Fruit fly (Drosophila melanogaster) whole organism, embryonic: ENCODE measurements around the gene PpD6.
A peak's percentile ranks its signal among the peaks of the same experiment; 100 is the strongest.

Experiments used
- Atf-2 ChIP-seq: fragments of 200-800 bp; sonication (Bioruptor generic); optimal IDR thresholded peaks from 2 replicates; lab custom pipeline; 2016; ENCODE audit warnings: missing biosample characterization, missing genetic modification characterization
- B-H2 ChIP-seq: fragments of 200-800 bp; sonication (Bioruptor generic); optimal IDR thresholded peaks from 2 replicates; lab custom pipeline; 2018; ENCODE audit warnings: missing biosample characterization, mild to moderate bottlenecking, missing genetic modification characterization
- CG1024 ChIP-seq: fragments of 200-800 bp; sonication (Bioruptor generic); IDR thresholded peaks from 2 replicates; pipeline ENCODE4 v1.3.6; 2022; ENCODE audit warnings: missing biosample characterization, missing genetic modification characterization
- CG10462 ChIP-seq: fragments of 200-800 bp; sonication (Bioruptor generic); optimal IDR thresholded peaks from 2 replicates; lab custom pipeline; 2016; ENCODE audit warnings: missing biosample characterization, missing genetic modification characterization
- CG11247 ChIP-seq: fragments of 200-800 bp; sonication (Bioruptor generic); IDR thresholded peaks from 2 replicates; pipeline ENCODE4 v1.3.6; 2022; ENCODE audit warnings: missing biosample characterization, missing genetic modification characterization
- CG11504 ChIP-seq: fragments of 200-800 bp; sonication (Bioruptor generic); optimal IDR thresholded peaks from 3 replicates; lab custom pipeline; 2019; ENCODE audit warnings: missing biosample characterization, mild to moderate bottlenecking, missing genetic modification characterization, moderate library complexity
- CG12299 ChIP-seq: fragments of 200-800 bp; sonication (Bioruptor generic); optimal IDR thresholded peaks from 2 replicates; lab custom pipeline; 2018; ENCODE audit warnings: missing biosample characterization, mild to moderate bottlenecking, missing genetic modification characterization
- CG12769 ChIP-seq: fragments of 200-800 bp; sonication (Bioruptor generic); optimal IDR thresholded peaks from 2 replicates; lab custom pipeline; 2019; ENCODE audit warnings: missing biosample characterization, mild to moderate bottlenecking, missing genetic modification characterization, moderate library complexity
- CG13123 ChIP-seq: fragments of 200-800 bp; sonication (Bioruptor generic); optimal IDR thresholded peaks from 2 replicates; lab custom pipeline; 2016; ENCODE audit warnings: missing biosample characterization, missing genetic modification characterization
- CG13296 ChIP-seq: fragments of 200-800 bp; sonication (Bioruptor generic); optimal IDR thresholded peaks from 3 replicates; lab custom pipeline; 2018; ENCODE audit warnings: missing biosample characterization, mild to moderate bottlenecking, missing genetic modification characterization
- CG13624 ChIP-seq: fragments of 200-800 bp; sonication (Bioruptor generic); optimal IDR thresholded peaks from 2 replicates; lab custom pipeline; 2016; ENCODE audit warnings: missing biosample characterization, missing genetic modification characterization
- CG17186 ChIP-seq: fragments of 200-800 bp; sonication (Bioruptor generic); optimal IDR thresholded peaks from 3 replicates; lab custom pipeline; 2017; ENCODE audit warnings: missing biosample characterization, missing genetic modification reagents, missing genetic modification characterization
- CG17361 ChIP-seq: fragments of 200-800 bp; sonication (Bioruptor generic); IDR thresholded peaks from 3 replicates; pipeline ENCODE4 v1.3.6; 2022; ENCODE audit warnings: missing biosample characterization, missing genetic modification characterization
- CG18011 ChIP-seq: fragments of 200-800 bp; sonication (Bioruptor generic); optimal IDR thresholded peaks from 2 replicates; lab custom pipeline; 2017; ENCODE audit warnings: missing biosample characterization, missing genetic modification characterization, mild to moderate bottlenecking, moderate library complexity, missing genotype
- CG30403 ChIP-seq: fragments of 200-800 bp; sonication (Bioruptor generic); optimal IDR thresholded peaks from 3 replicates; lab custom pipeline; 2016; ENCODE audit warnings: missing biosample characterization, missing genetic modification characterization
- CG33557 ChIP-seq: fragments of 200-800 bp; sonication (Bioruptor generic); optimal IDR thresholded peaks from 2 replicates; lab custom pipeline; 2019; ENCODE audit warnings: missing biosample characterization, mild to moderate bottlenecking, missing genetic modification characterization, moderate library complexity
- CG42726 ChIP-seq: fragments of 200-800 bp; sonication (Bioruptor generic); IDR thresholded peaks from 2 replicates; pipeline ENCODE4 v1.3.6; 2022; ENCODE audit warnings: missing biosample characterization, missing genetic modification characterization; ENCODE audit not compliant: partially characterized antibody
- CG4328 ChIP-seq: fragments of 200-800 bp; sonication (Bioruptor generic); optimal IDR thresholded peaks from 3 replicates; lab custom pipeline; 2017; ENCODE audit warnings: missing biosample characterization, missing genetic modification reagents, missing genetic modification characterization
- CG4424 ChIP-seq: fragments of 200-800 bp; sonication (Bioruptor generic); optimal IDR thresholded peaks from 3 replicates; lab custom pipeline; 2016; ENCODE audit warnings: missing biosample characterization, missing genetic modification characterization
- CrebB ChIP-seq: fragments of 200-800 bp; sonication (Bioruptor generic); optimal IDR thresholded peaks from 3 replicates; lab custom pipeline; 2018; ENCODE audit warnings: missing biosample characterization, mild to moderate bottlenecking, missing genetic modification characterization
- Dad ChIP-seq: fragments of 200-800 bp; sonication (Bioruptor generic); optimal IDR thresholded peaks from 3 replicates; lab custom pipeline; 2016; ENCODE audit warnings: missing biosample characterization, missing genetic modification characterization
- Dek ChIP-seq: fragments of 200-800 bp; sonication (Bioruptor generic); optimal IDR thresholded peaks from 3 replicates; lab custom pipeline; 2019; ENCODE audit warnings: missing biosample characterization, mild to moderate bottlenecking, missing genetic modification characterization, moderate library complexity
- Dip3 ChIP-seq: fragments of 200-800 bp; sonication (Bioruptor generic); optimal IDR thresholded peaks from 3 replicates; lab custom pipeline; 2016; ENCODE audit warnings: missing biosample characterization, missing genetic modification characterization
- Doc3 ChIP-seq: fragments of 200-800 bp; sonication (Bioruptor generic); IDR thresholded peaks from 3 replicates; pipeline ENCODE4 v1.3.6; 2022; ENCODE audit warnings: missing biosample characterization, missing genetic modification characterization; ENCODE audit not compliant: partially characterized antibody
- E2f2 ChIP-seq: fragments of 200-800 bp; sonication (Bioruptor generic); IDR thresholded peaks from 2 replicates; pipeline ENCODE4 v1.3.6; 2022; ENCODE audit warnings: missing biosample characterization, missing genetic modification characterization
- HHEX ChIP-seq: fragments of 200-800 bp; sonication (Bioruptor generic); optimal IDR thresholded peaks from 3 replicates; lab custom pipeline; 2017; ENCODE audit warnings: missing biosample characterization, mild to moderate bottlenecking, missing genetic modification characterization, missing genetic modification reagents
- HmgD ChIP-seq: fragments of 200-800 bp; sonication (Bioruptor generic); optimal IDR thresholded peaks from 3 replicates; lab custom pipeline; 2016; ENCODE audit warnings: missing biosample characterization, missing genetic modification characterization
- Hmr ChIP-seq: fragments of 200-800 bp; sonication (Bioruptor generic); optimal IDR thresholded peaks from 3 replicates; lab custom pipeline; 2017; ENCODE audit warnings: mild to moderate bottlenecking, missing biosample characterization, missing genetic modification reagents, missing genetic modification characterization
- MESR4 ChIP-seq: fragments of 200-800 bp; sonication (Bioruptor generic); optimal IDR thresholded peaks from 2 replicates; lab custom pipeline; 2018; ENCODE audit warnings: missing biosample characterization, mild to moderate bottlenecking, missing genetic modification characterization, moderate library complexity
- MTF-1 ChIP-seq: fragments of 200-800 bp; sonication (Bioruptor generic); optimal IDR thresholded peaks from 2 replicates; lab custom pipeline; 2018; ENCODE audit warnings: missing biosample characterization, mild to moderate bottlenecking, missing genetic modification characterization, borderline replicate concordance
- NC2β ChIP-seq: fragments of 200-800 bp; sonication (Bioruptor generic); optimal IDR thresholded peaks from 2 replicates; lab custom pipeline; 2016; ENCODE audit warnings: missing biosample characterization, missing genetic modification characterization
- cg ChIP-seq: fragments of 200-800 bp; sonication (Bioruptor generic); optimal IDR thresholded peaks from 3 replicates; lab custom pipeline; 2019; ENCODE audit warnings: missing biosample characterization, mild to moderate bottlenecking, missing genetic modification characterization, moderate library complexity
- ci ChIP-seq: fragments of 200-800 bp; sonication (Bioruptor generic); IDR thresholded peaks from 3 replicates; pipeline ENCODE4 v1.3.6; 2022; ENCODE audit warnings: missing biosample characterization, missing genetic modification characterization
- ewg ChIP-seq: fragments of 200-800 bp; sonication (Bioruptor generic); optimal IDR thresholded peaks from 3 replicates; lab custom pipeline; 2017; ENCODE audit warnings: mild to moderate bottlenecking, missing biosample characterization, missing genetic modification reagents, missing genetic modification characterization
- gfzf ChIP-seq: fragments of 200-800 bp; sonication (Bioruptor generic); optimal IDR thresholded peaks from 2 replicates; lab custom pipeline; 2016; ENCODE audit warnings: missing biosample characterization, mild to moderate bottlenecking, missing genetic modification characterization, moderate library complexity
- hth ChIP-seq: fragments of >200 bp; optimal IDR thresholded peaks from 2 replicates; lab custom pipeline; 2017; ENCODE audit warnings: inconsistent platforms
- kni ChIP-seq: fragments of 200-800 bp; sonication (Bioruptor generic); optimal IDR thresholded peaks from 3 replicates; lab custom pipeline; 2017; ENCODE audit warnings: mild to moderate bottlenecking, missing biosample characterization, missing genetic modification reagents, missing genetic modification characterization
- onecut ChIP-seq: fragments of 200-800 bp; sonication (Bioruptor generic); IDR thresholded peaks from 2 replicates; pipeline ENCODE4 v1.3.6; 2022; ENCODE audit warnings: missing biosample characterization, missing genetic modification characterization
- pho ChIP-seq: fragments of 200-800 bp; sonication (Bioruptor generic); optimal IDR thresholded peaks from 2 replicates; lab custom pipeline; 2016; ENCODE audit warnings: missing biosample characterization, missing genetic modification characterization
- row ChIP-seq: fragments of 200-800 bp; sonication (Bioruptor generic); IDR thresholded peaks from 3 replicates; pipeline ENCODE4 v1.3.6; 2022; ENCODE audit warnings: missing biosample characterization, missing genetic modification characterization
- shn ChIP-seq: fragments of 200-800 bp; sonication (Bioruptor generic); optimal IDR thresholded peaks from 3 replicates; lab custom pipeline; 2016; ENCODE audit warnings: missing biosample characterization, missing genetic modification characterization
- sima ChIP-seq: fragments of 200-800 bp; sonication (Bioruptor generic); optimal IDR thresholded peaks from 2 replicates; lab custom pipeline; 2016; ENCODE audit warnings: missing biosample characterization, missing genetic modification characterization
- sob ChIP-seq: fragments of 200-800 bp; sonication (Bioruptor generic); IDR thresholded peaks from 2 replicates; pipeline ENCODE4 v1.3.6; 2022; ENCODE audit warnings: missing biosample characterization, missing genetic modification characterization
- sqz ChIP-seq: fragments of 200-800 bp; sonication (Bioruptor generic); optimal IDR thresholded peaks from 3 replicates; lab custom pipeline; 2018; ENCODE audit warnings: missing biosample characterization, mild to moderate bottlenecking, missing genetic modification characterization
- sug ChIP-seq: fragments of 200-800 bp; optimal IDR thresholded peaks from 2 replicates; lab custom pipeline; 2019; ENCODE audit warnings: missing biosample characterization, mild to moderate bottlenecking, missing genetic modification characterization, moderate library complexity
- tgo ChIP-seq: fragments of 200-800 bp; sonication (Bioruptor generic); IDR thresholded peaks from 3 replicates; pipeline ENCODE4 v1.3.6; 2022; ENCODE audit warnings: missing biosample characterization, missing genetic modification characterization
- trem ChIP-seq: fragments of 200-800 bp; optimal IDR thresholded peaks from 3 replicates; lab custom pipeline; 2019; ENCODE audit warnings: missing biosample characterization, mild to moderate bottlenecking, missing genetic modification characterization, moderate library complexity
- twi ChIP-seq: fragments of 200-800 bp; optimal IDR thresholded peaks from 2 replicates; lab custom pipeline; 2019; ENCODE audit warnings: missing biosample characterization, mild to moderate bottlenecking, missing genetic modification characterization, moderate library complexity
- z ChIP-seq: fragments of 200-800 bp; sonication (Bioruptor generic); IDR thresholded peaks from 3 replicates; pipeline ENCODE4 v1.3.6; 2022; ENCODE audit warnings: missing biosample characterization, missing genetic modification characterization
- zen ChIP-seq: fragments of 200-800 bp; sonication (Bioruptor generic); optimal IDR thresholded peaks from 3 replicates; lab custom pipeline; 2018; ENCODE audit warnings: missing biosample characterization, mild to moderate bottlenecking, missing genetic modification characterization, moderate library complexity

Gene PpD6

dm6 chr2L:3158260-3159072, 49.0 kb downstream of the PpD6 start (continued):
- TF ChIP-seq cg (GFP tag; lab: Kevin White, UChicago) (no peak), onecut (GFP tag; lab: Robert Waterston, UW) (no peak), kni (peak; percentile 45), tgo (no peak; the same call in 2 of the 3 replicates), Hmr (peak; percentile 24), sob (GFP tag; lab: Robert Waterston, UW) (peak; percentile 25; the same call in 1 of the 2 replicates), pho (GFP tag; lab: Kevin White, UChicago) (no peak), CG10462 (no peak), CG13624 (GFP tag; lab: Kevin White, UChicago) (no peak), MESR4 (GFP tag; lab: Kevin White, UChicago) (no peak), HHEX (no peak), CG17186 (GFP tag; lab: Kevin White, UChicago) (no peak), shn (no peak), twi (no peak), CG42726 (GFP tag; lab: Robert Waterston, UW) (no peak), CG12299 (tag; lab: Kevin White, UChicago) (peak; percentile 9), ewg (GFP tag; lab: Kevin White, UChicago) (peak; percentile 47), Doc3 (GFP tag; lab: Robert Waterston, UW) (no peak), zen (tag; lab: Kevin White, UChicago) (no peak), sug (tag; lab: Kevin White, UChicago) (peak; percentile 24), trem (tag; lab: Kevin White, UChicago) (no peak), CG12769 (no peak), gfzf (GFP tag; lab: Kevin White, UChicago) (no peak), CG30403 (GFP tag; lab: Kevin White, UChicago) (no peak), CG4328 (GFP tag; lab: Kevin White, UChicago) (no peak), CG11247 (GFP tag; lab: Robert Waterston, UW) (no peak), Dip3 (GFP tag; lab: Kevin White, UChicago) (no peak), HmgD (GFP tag; lab: Kevin White, UChicago) (no peak), MTF-1 (GFP tag; lab: Kevin White, UChicago) (peak; percentile 26), NC2β (no peak), row (peak; percentile 57), Atf-2 (GFP tag; lab: Kevin White, UChicago) (no peak), sqz (GFP tag; lab: Kevin White, UChicago) (no peak), hth (no peak), CG11504 (tag; lab: Kevin White, UChicago) (peak; percentile 26), CG33557 (GFP tag; lab: Kevin White, UChicago) (peak; percentile 14), sima (GFP tag; lab: Kevin White, UChicago) (no peak), CG13296 (no peak), CG1024 (no peak), Dad (no peak), CG17361 (peak; percentile 24; the same call in 1 of the 3 replicates), CG4424 (GFP tag; lab: Kevin White, UChicago) (no peak), Dek (tag; lab: Kevin White, UChicago) (no peak), B-H2 (GFP tag; lab: Kevin White, UChicago) (no peak), CG18011 (GFP tag; lab: Kevin White, UChicago) (no peak), CG13123 (GFP tag; lab: Kevin White, UChicago) (no peak), z (no peak), E2f2 (GFP tag; lab: Robert Waterston, UW) (0 out of 2 replicates have a peak, but pooled peaks have one; percentile 25), ci (GFP tag; lab: Robert Waterston, UW) (peak; percentile 61), CrebB (no peak)
